Worm (Caenorhabditis elegans) whole organism, midembryonic: ENCODE measurements around the gene chl-1.

Experiments used
- T22C8.4 ChIP-seq: fragments of 200-800 bp; sonication (Bioruptor generic); IDR thresholded peaks from 2 replicates; pipeline ENCODE4 v1.3.6; 2022; ENCODE audit warnings: missing genetic modification characterization, missing compliant biosample characterization
- cog-1 ChIP-seq: sonication (generic microtip); optimal IDR thresholded peaks from 2 replicates; lab custom pipeline; 2016; ENCODE audit warnings: missing genetic modification characterization, missing compliant biosample characterization
- flt-1 ChIP-seq: fragments of 200-800 bp; sonication (Bioruptor generic); IDR thresholded peaks from 2 replicates; pipeline ENCODE4 v1.3.6; 2022; ENCODE audit warnings: missing genetic modification characterization, missing compliant biosample characterization
- klf-2 ChIP-seq: fragments of 200-800 bp; sonication (Bioruptor generic); conservative IDR thresholded peaks from 2 replicates; pipeline ENCODE4 v1.3.6; 2022; ENCODE audit warnings: missing genetic modification reagents, missing genetic modification characterization, missing compliant biosample characterization

ce11 chrIII:10391628-10392027 lies 13.4 kb downstream of the chl-1 start, which contains the start of gene M03C11.9:
- TF ChIP-seq klf-2 (GFP tag; lab: Robert Waterston, UW) (no peak), flt-1 (GFP tag; lab: Robert Waterston, UW) (no peak), T22C8.4 (GFP tag; lab: Robert Waterston, UW) (no peak), cog-1 (no peak)
